Worm (Caenorhabditis elegans): ENCODE data around the gene W02F12.2.
A peak's percentile ranks its signal among the peaks of the same experiment; 100 is the strongest.

W02F12.2 gene

ce11 chrV:6657532-6658259 is 39.8 kb downstream of the W02F12.2 start (continued):
- no peak for TF ChIP-seq fos-1 (tag; optimal IDR thresholded peaks at IDR 0.05)
- TF ChIP-seq aha-1 (tag): no peak
- no peak for TF ChIP-seq mdl-1 (tag; optimal IDR thresholded peaks at IDR 0.05)
- peak; percentile 22 for TF ChIP-seq nhr-28 (tag; optimal IDR thresholded peaks at IDR 0.05)
- no peak for TF ChIP-seq zag-1 (tag; optimal IDR thresholded peaks at IDR 0.05)
- no peak for TF ChIP-seq ceh-20 (GFP tag; IDR thresholded peaks at IDR 0.05)
- peak in 1 of 2 experiments; percentile 31 for TF ChIP-seq unc-62 (GFP tag; optimal IDR thresholded peaks at IDR 0.05 in 1 of 2)
- TF ChIP-seq unc-62 (tag; optimal IDR thresholded peaks at IDR 0.05): no peak
- TF ChIP-seq dve-1 (tag; optimal IDR thresholded peaks at IDR 0.05; ENCODE audit: insufficient read depth): peak; percentile 59
- no peak for TF ChIP-seq pqm-1 (tag; optimal IDR thresholded peaks at IDR 0.05)
- peak; percentile 14 for TF ChIP-seq hlh-11 (tag; optimal IDR thresholded peaks at IDR 0.05)
- TF ChIP-seq madf-9 (GFP tag; conservative IDR thresholded peaks at IDR 0.05): no peak
- TF ChIP-seq mes-2 (tag; optimal IDR thresholded peaks at IDR 0.05; ENCODE audit: poor library complexity, severe bottlenecking): peak; percentile 1
- TF ChIP-seq ceh-44 (GFP tag; IDR thresholded peaks at IDR 0.05): no peak

- TF ChIP-seq zfp-3 (GFP tag; conservative IDR thresholded peaks at IDR 0.05) (no peak), nhr-48 (tag; optimal IDR thresholded peaks at IDR 0.05) (peak; percentile 38), lin-39 (tag; optimal IDR thresholded peaks at IDR 0.05) (no peak), nhr-41 (GFP tag; IDR thresholded peaks at IDR 0.05) (no peak), nhr-76 (tag; optimal IDR thresholded peaks at IDR 0.05) (no peak), F49E8.2 (tag; optimal IDR thresholded peaks at IDR 0.05; ENCODE audit: borderline replicate concordance) (no peak), ctbp-1 (GFP tag; IDR thresholded peaks at IDR 0.05) (no peak), fos-1 (tag; optimal IDR thresholded peaks at IDR 0.05) (no peak), F26F4.8 (GFP tag; conservative IDR thresholded peaks at IDR 0.05) (no peak), pqm-1 (tag; optimal IDR thresholded peaks at IDR 0.05) (no peak), Y105C5A.15 (GFP tag; IDR thresholded peaks at IDR 0.05) (no peak), nhr-11 (tag; optimal IDR thresholded peaks at IDR 0.05) (peak; percentile 22), F37D6.2 (tag; optimal IDR thresholded peaks at IDR 0.05) (peak; percentile 11), skn-1 (tag; optimal IDR thresholded peaks at IDR 0.05) (no peak), sdz-12 (GFP tag; optimal IDR thresholded peaks at IDR 0.05) (no peak), lsy-2 (tag; optimal IDR thresholded peaks at IDR 0.05) (peak in 1 of 2 experiments; percentile 80), lin-15B (tag; optimal IDR thresholded peaks at IDR 0.05) (no peak), nhr-102 (tag; optimal IDR thresholded peaks at IDR 0.05) (peak; percentile 5), mes-2 (tag; optimal IDR thresholded peaks at IDR 0.05; ENCODE audit: poor library complexity, severe bottlenecking) (peak; percentile 70), snpc-4 (tag; optimal IDR thresholded peaks at IDR 0.05) (no peak), Y48G9A.11 (GFP tag; IDR thresholded peaks at IDR 0.05) (no peak), rbr-2 (tag; optimal IDR thresholded peaks at IDR 0.05) (peak; percentile 26), ceh-20 (GFP tag; IDR thresholded peaks at IDR 0.05) (no peak), gei-8 (GFP tag; optimal IDR thresholded peaks at IDR 0.05) (no peak), F10B5.3 (tag; optimal IDR thresholded peaks at IDR 0.05) (no peak), T26A8.4 (GFP tag; IDR thresholded peaks at IDR 0.05) (no peak), nhr-42 (GFP tag; IDR thresholded peaks at IDR 0.05) (no peak), zag-1 (tag; optimal IDR thresholded peaks at IDR 0.05) (no peak), T20F7.1 (GFP tag; optimal IDR thresholded peaks at IDR 0.05) (peak; percentile 61), mdl-1 (tag; optimal IDR thresholded peaks at IDR 0.05) (peak in 1 of 2 experiments; percentile 34), D1046.2 (GFP tag; IDR thresholded peaks at IDR 0.05) (no peak), egl-27 (tag; optimal IDR thresholded peaks at IDR 0.05) (no peak), unc-130 (GFP tag; optimal IDR thresholded peaks at IDR 0.05) (no peak), aly-2 (tag; optimal IDR thresholded peaks at IDR 0.05) (no peak), mxl-2 (GFP tag; conservative IDR thresholded peaks at IDR 0.05) (no peak), ceh-32 (tag; optimal IDR thresholded peaks at IDR 0.05; ENCODE audit: poor library complexity) (no peak), R02D3.7 (tag; optimal IDR thresholded peaks at IDR 0.05) (no peak), dmd-6 (GFP tag; IDR thresholded peaks at IDR 0.05) (peak; percentile 23; the same call in 1 of the 2 replicates), aha-1 (tag) (no peak), lin-29 (GFP tag; IDR thresholded peaks at IDR 0.05) (no peak)
Observed at ce11 chrV:6656451-6657115, 40.9 kb downstream of the W02F12.2 start, which contains the start of gene snb-1. TSS of gene snb-1 (minus strand) at chrV:6656501.

Data from whole organism, L4 larva.